Worm (Caenorhabditis elegans) whole organism, mixed stage, embryonic: ENCODE measurements around the gene fbn-1.
"Not testable (repeated sequence)": the region's sequence is repeated elsewhere in the genome, so short reads cannot be mapped to it uniquely, and the experiment has no call there.

Experiments used
- M03D4.4 ChIP-seq: sonication (generic microtip); optimal IDR thresholded peaks from 2 replicates; lab custom pipeline; 2017; ENCODE audit warnings: mild to moderate bottlenecking, missing genetic modification characterization, missing compliant biosample characterization
- bed-3 ChIP-seq: fragments of 200-800 bp; sonication (Bioruptor generic); optimal IDR thresholded peaks from 3 replicates; lab custom pipeline; 2018; ENCODE audit warnings: mild to moderate bottlenecking, missing genetic modification characterization, moderate library complexity, missing compliant biosample characterization
- blmp-1 ChIP-seq: fragments of 150-350 bp; optimal IDR thresholded peaks from 2 replicates; lab custom pipeline; 2014; ENCODE audit warnings: missing biosample characterization, missing genetic modification characterization
- ceh-39 ChIP-seq: fragments of 150-350 bp; optimal IDR thresholded peaks from 2 replicates; lab custom pipeline; 2014; ENCODE audit warnings: missing biosample characterization, missing genetic modification characterization
- ceh-43 ChIP-seq: fragments of 200-800 bp; sonication (Bioruptor generic); optimal IDR thresholded peaks from 2 replicates; lab custom pipeline; 2018; ENCODE audit warnings: mild to moderate bottlenecking, missing genetic modification characterization, moderate library complexity, missing compliant biosample characterization
- ceh-83 ChIP-seq: fragments of 200-800 bp; sonication (Bioruptor generic); optimal IDR thresholded peaks from 2 replicates; lab custom pipeline; 2018; ENCODE audit warnings: mild to moderate bottlenecking, missing genetic modification characterization, missing compliant biosample characterization
- ces-1 ChIP-seq: fragments of 150-350 bp; optimal IDR thresholded peaks from 2 replicates; lab custom pipeline; 2014; ENCODE audit warnings: missing biosample characterization, missing genetic modification reagents, missing genetic modification characterization
- cnd-1 ChIP-seq: fragments of 200-800 bp; sonication (Bioruptor generic); optimal IDR thresholded peaks from 2 replicates; lab custom pipeline; 2018; ENCODE audit warnings: mild to moderate bottlenecking, missing genetic modification characterization, missing compliant biosample characterization
- drap-1 ChIP-seq: fragments of 200-800 bp; sonication (Bioruptor generic); optimal IDR thresholded peaks from 3 replicates; lab custom pipeline; 2018; ENCODE audit warnings: mild to moderate bottlenecking, missing genetic modification characterization, missing compliant biosample characterization
- elt-1 ChIP-seq: sonication (generic microtip); optimal IDR thresholded peaks from 2 replicates; lab custom pipeline; 2017; ENCODE audit warnings: missing genetic modification characterization, mild to moderate bottlenecking, missing compliant biosample characterization, antibody characterized with exemption, moderate library complexity, borderline replicate concordance; ENCODE audit not compliant: insufficient read depth
- elt-3 ChIP-seq: fragments of 150-350 bp; optimal IDR thresholded peaks from 2 replicates; lab custom pipeline; 2014; ENCODE audit warnings: missing biosample characterization, missing genetic modification characterization
- flh-1 ChIP-seq: fragments of 200-800 bp; sonication (Bioruptor generic); optimal IDR thresholded peaks from 2 replicates; lab custom pipeline; 2018; ENCODE audit warnings: mild to moderate bottlenecking, missing genetic modification characterization, moderate library complexity, missing compliant biosample characterization
- ham-2 ChIP-seq: fragments of 200-800 bp; sonication (Bioruptor generic); optimal IDR thresholded peaks from 2 replicates; lab custom pipeline; 2018; ENCODE audit warnings: mild to moderate bottlenecking, missing genetic modification characterization, missing compliant biosample characterization
- hlh-1 ChIP-seq: fragments of 150-350 bp; optimal IDR thresholded peaks from 2 replicates; lab custom pipeline; 2014; ENCODE audit warnings: missing biosample characterization, missing genetic modification reagents, missing genetic modification characterization
- lin-13 ChIP-seq: fragments of 150-350 bp; optimal IDR thresholded peaks from 2 replicates; lab custom pipeline; 2014; ENCODE audit warnings: missing biosample characterization, missing genetic modification characterization
- lsy-2 ChIP-seq: fragments of 150-350 bp; optimal IDR thresholded peaks from 2 replicates; lab custom pipeline; 2014; ENCODE audit warnings: missing biosample characterization, missing genetic modification characterization
- mab-5 ChIP-seq: fragments of 150-350 bp; optimal IDR thresholded peaks from 2 replicates; lab custom pipeline; 2014; ENCODE audit warnings: missing biosample characterization, missing genetic modification characterization
- mep-1 ChIP-seq: fragments of 150-350 bp; optimal IDR thresholded peaks from 2 replicates; lab custom pipeline; 2017; ENCODE audit warnings: missing biosample characterization, missing genetic modification reagents, missing genetic modification characterization, inconsistent platforms
- mls-2 ChIP-seq: sonication (generic microtip); optimal IDR thresholded peaks from 2 replicates; lab custom pipeline; 2016; ENCODE audit warnings: mild to moderate bottlenecking, missing genetic modification characterization, moderate library complexity, missing compliant biosample characterization
- nhr-12 ChIP-seq: fragments of 150-350 bp; optimal IDR thresholded peaks from 2 replicates; lab custom pipeline; 2014; ENCODE audit warnings: missing biosample characterization, missing genetic modification characterization
- nhr-2 ChIP-seq: fragments of 150-350 bp; optimal IDR thresholded peaks from 2 replicates; lab custom pipeline; 2014; ENCODE audit warnings: missing biosample characterization, missing genetic modification characterization
- nhr-237 ChIP-seq: fragments of 150-350 bp; optimal IDR thresholded peaks from 2 replicates; lab custom pipeline; 2014; ENCODE audit warnings: missing biosample characterization, missing genetic modification characterization
- nhr-28 ChIP-seq: fragments of 150-350 bp; optimal IDR thresholded peaks from 2 replicates; lab custom pipeline; 2014; ENCODE audit warnings: missing biosample characterization, missing genetic modification characterization
- nhr-76 ChIP-seq: sonication (generic microtip); optimal IDR thresholded peaks from 2 replicates; lab custom pipeline; 2017; ENCODE audit warnings: missing biosample characterization, missing genetic modification characterization
- pha-4 ChIP-seq: fragments of 150-350 bp; optimal IDR thresholded peaks from 2 replicates; lab custom pipeline; 2018; ENCODE audit warnings: missing biosample characterization, missing genetic modification reagents, missing genetic modification characterization
- snpc-4 ChIP-seq: fragments of 150-350 bp; optimal IDR thresholded peaks from 2 replicates; lab custom pipeline; 2014; ENCODE audit warnings: missing biosample characterization, missing genetic modification characterization
- unc-120 ChIP-seq: sonication (generic microtip); optimal IDR thresholded peaks from 2 replicates; lab custom pipeline; 2017; ENCODE audit warnings: missing genetic modification characterization, missing compliant biosample characterization; ENCODE audit not compliant: poor library complexity, severe bottlenecking
- unc-39 ChIP-seq: fragments of 150-350 bp; optimal IDR thresholded peaks from 2 replicates; lab custom pipeline; 2014; ENCODE audit warnings: missing biosample characterization, missing genetic modification characterization
- unc-62 ChIP-seq: fragments of 150-350 bp; optimal IDR thresholded peaks from 2 replicates; lab custom pipeline; 2014; ENCODE audit warnings: missing biosample characterization, missing genetic modification reagents, missing genetic modification characterization

The fbn-1 gene

ce11 chrIII:7588214-7588613 is 37.0 kb upstream of the fbn-1 start, which contains the start of gene R13A5.15:
R13A5.15 (minus strand) TSS chrIII:7588314.
- TF ChIP-seq bed-3 (GFP tag; lab: Kevin White, UChicago) = no peak
- no peak for TF ChIP-seq drap-1
- TF ChIP-seq lin-13 (tag; lab: Kevin White, UChicago) = no peak
- no peak for TF ChIP-seq lsy-2
- TF ChIP-seq mls-2 = no peak
- no peak for TF ChIP-seq elt-3 (tag; lab: Kevin White, UChicago)

- TF ChIP-seq M03D4.4 (tag; lab: Kevin White, UChicago) (no peak), pha-4 (no peak), mls-2 (no peak), ceh-43 (GFP tag; lab: Kevin White, UChicago) (peak; percentile 84), unc-120 (tag; lab: Kevin White, UChicago) (no peak), elt-1 (tag; lab: Kevin White, UChicago) (no peak)
Measured at ce11 chrIII:7593285-7593928, 31.8 kb upstream of the fbn-1 start, which contains the start of gene R13A5.11. R13A5.11 (minus strand) TSS chrIII:7593335.

DNA sequence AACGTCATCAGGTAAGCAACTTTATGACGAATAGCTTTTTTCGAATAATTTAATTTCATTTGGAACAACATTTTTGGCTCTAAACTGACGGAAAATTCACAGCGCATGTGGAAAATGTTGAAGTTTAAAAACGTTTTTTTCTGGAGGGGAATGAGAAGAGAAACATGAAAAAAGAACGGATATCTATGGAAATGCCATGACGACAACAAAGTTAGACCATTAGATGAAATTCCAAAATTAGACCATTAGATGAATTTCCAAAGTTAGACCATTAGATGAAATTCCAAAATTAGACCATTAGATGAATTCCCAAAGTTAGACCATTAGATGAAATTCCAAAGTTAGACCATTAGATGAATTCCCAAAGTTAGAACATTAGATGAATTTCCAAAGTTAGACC is 30.7 kb upstream of the fbn-1 start, which contains the start of gene Y80D4G.2:
Y80D4G.2 (minus strand) TSS at position 101 of the 400 bp plus-strand sequence.
- not testable (repeated sequence) for TF ChIP-seq unc-120 (tag; lab: Kevin White, UChicago); ceh-43 (GFP tag; lab: Kevin White, UChicago); nhr-2

ce11 chrIII:7608223-7608622 is 17.0 kb upstream of the fbn-1 start, which contains the start of gene T04A6.3:
T04A6.3 (minus strand) TSS chrIII:7608323.
- TF ChIP-seq nhr-76 (tag; lab: Kevin White, UChicago) (no peak), lin-13 (tag; lab: Kevin White, UChicago) (no peak), nhr-237 (tag; lab: Kevin White, UChicago) (no peak), hlh-1 (tag; lab: Kevin White, UChicago) (no peak), ham-2 (GFP tag; lab: Kevin White, UChicago) (no peak), blmp-1 (tag; lab: Kevin White, UChicago) (no peak), unc-39 (tag; lab: Kevin White, UChicago) (no peak), cnd-1 (no peak), ceh-39 (tag; lab: Kevin White, UChicago) (no peak), unc-62 (no peak), lsy-2 (no peak), mls-2 (no peak), ces-1 (GFP tag; lab: Kevin White, UChicago) (no peak), ceh-43 (GFP tag; lab: Kevin White, UChicago) (no peak), elt-3 (tag; lab: Kevin White, UChicago) (no peak), mab-5 (tag; lab: Kevin White, UChicago) (no peak), snpc-4 (tag; lab: Kevin White, UChicago) (no peak), M03D4.4 (tag; lab: Kevin White, UChicago) (no peak)

- TF ChIP-seq ceh-83 (GFP tag; lab: Kevin White, UChicago) (no peak), pha-4 (no peak), elt-1 (tag; lab: Kevin White, UChicago) (no peak), ces-1 (GFP tag; lab: Kevin White, UChicago) (no peak)
Measured at ce11 chrIII:7609168-7609567, 16.0 kb upstream of the fbn-1 start, which contains the start of gene nsph-4.3. nsph-4.3 (minus strand) TSS chrIII:7609268.

DNA sequence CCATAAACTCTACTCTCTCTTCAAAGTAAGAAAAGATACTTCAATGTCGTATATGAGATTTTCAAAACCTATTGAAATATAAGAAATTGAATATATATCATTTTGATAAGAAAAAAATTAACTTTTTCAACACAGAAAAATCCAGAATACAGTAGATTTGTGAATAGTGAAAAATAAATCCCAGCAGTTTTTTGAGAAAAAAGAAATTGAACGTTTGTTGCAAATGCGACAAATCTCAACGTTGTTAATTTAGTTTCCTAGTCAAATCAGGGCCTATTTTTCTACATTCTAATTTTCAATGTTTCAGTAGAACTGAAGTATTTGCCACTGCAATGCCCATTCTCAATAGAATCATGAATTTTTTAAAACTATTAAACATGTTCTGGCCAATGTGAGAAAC is 10.7 kb upstream of the fbn-1 start, which contains the start of gene T04A6.2:
T04A6.2 (plus strand) TSS at position 301 of the 400 bp plus-strand sequence.
- no peak for TF ChIP-seq nhr-2
- TF ChIP-seq bed-3 (GFP tag; lab: Kevin White, UChicago) = no peak
- TF ChIP-seq nhr-28 = no peak
- TF ChIP-seq mab-5 (tag; lab: Kevin White, UChicago) = no peak
- no peak for TF ChIP-seq hlh-1 (tag; lab: Kevin White, UChicago)
- TF ChIP-seq ceh-83 (GFP tag; lab: Kevin White, UChicago) = no peak
- no peak for TF ChIP-seq mep-1 (tag; lab: Kevin White, UChicago)
- no peak for TF ChIP-seq cnd-1
- TF ChIP-seq unc-120 (tag; lab: Kevin White, UChicago) = no peak
- TF ChIP-seq M03D4.4 (tag; lab: Kevin White, UChicago) = no peak
- TF ChIP-seq nhr-12 = no peak
- TF ChIP-seq pha-4 = no peak
- no peak for TF ChIP-seq flh-1 (GFP tag; lab: Kevin White, UChicago)
